Worm (Caenorhabditis elegans) whole organism, late embryonic: ENCODE data around the gene swt-5.

Source experiments
- K02D7.2 ChIP-seq: sonication (generic microtip); optimal IDR thresholded peaks from 2 replicates; lab custom pipeline; 2017; ENCODE audit warnings: mild to moderate bottlenecking, missing genetic modification characterization, missing compliant biosample characterization
- ahr-1 ChIP-seq: sonication (generic microtip); optimal IDR thresholded peaks from 2 replicates; lab custom pipeline; 2016; ENCODE audit warnings: missing genetic modification characterization, missing compliant biosample characterization
- ama-1 ChIP-seq: fragments of 150-350 bp; optimal IDR thresholded peaks from 2 replicates; lab custom pipeline; 2014
- ceh-14 ChIP-seq: sonication (generic microtip); optimal IDR thresholded peaks from 2 replicates; lab custom pipeline; 2016; ENCODE audit warnings: missing genotype, missing genetic modification characterization, missing compliant biosample characterization
- ceh-48 ChIP-seq: sonication (generic microtip); optimal IDR thresholded peaks from 2 replicates; lab custom pipeline; 2016; ENCODE audit warnings: missing genetic modification characterization, inconsistent platforms, missing compliant biosample characterization
- hlh-13 ChIP-seq: fragments of 200-800 bp; sonication (Bioruptor generic); optimal IDR thresholded peaks from 2 replicates; lab custom pipeline; 2018; ENCODE audit warnings: mild to moderate bottlenecking, missing genetic modification characterization, missing compliant biosample characterization
- madf-2 ChIP-seq: sonication (generic microtip); optimal IDR thresholded peaks from 2 replicates; lab custom pipeline; 2017; ENCODE audit warnings: missing genetic modification characterization, missing compliant biosample characterization
- tbx-7 ChIP-seq: sonication (generic microtip); optimal IDR thresholded peaks from 2 replicates; lab custom pipeline; 2016; ENCODE audit warnings: missing genotype, missing genetic modification characterization, missing compliant biosample characterization
- ttx-3 ChIP-seq: sonication (generic microtip); optimal IDR thresholded peaks from 2 replicates; lab custom pipeline; 2016; ENCODE audit warnings: missing genetic modification reagents, missing genetic modification characterization, missing compliant biosample characterization
- unc-55 ChIP-seq: sonication (generic microtip); optimal IDR thresholded peaks from 2 replicates; lab custom pipeline; 2017; ENCODE audit warnings: missing biosample characterization, missing genetic modification reagents, missing genetic modification characterization

- TF ChIP-seq madf-2 (tag; lab: Kevin White, UChicago) (no peak), ceh-48 (no peak), ceh-14 (no peak), K02D7.2 (tag; lab: Kevin White, UChicago) (no peak), ahr-1 (no peak), ttx-3 (tag; lab: Kevin White, UChicago) (no peak), ama-1 (lab: Kevin White, UChicago) (no peak), unc-55 (GFP tag; lab: Kevin White, UChicago) (no peak), hlh-13 (no peak), tbx-7 (no peak)
Observed at ce11 chrV:9509597-9509996, 8.4 kb downstream of the swt-5 start.
